Worm (Caenorhabditis elegans) whole organism, young adult: ENCODE results near the gene F08G2.4.
"Not testable (repeated sequence)": the region's sequence is repeated elsewhere in the genome, so short reads cannot be mapped to it uniquely, and the experiment has no call there.

Experiments
- B0261.1 ChIP-seq: sonication (generic microtip); optimal IDR thresholded peaks from 2 replicates; lab custom pipeline; 2016; ENCODE audit warnings: mild to moderate bottlenecking, missing genetic modification characterization, moderate library complexity, missing compliant biosample characterization
- B0336.3 ChIP-seq: fragments of 200-800 bp; sonication (Bioruptor generic); IDR thresholded peaks from 2 replicates; pipeline ENCODE4 v1.3.6; 2022; ENCODE audit warnings: missing genetic modification characterization, missing compliant biosample characterization
- F33H1.4 ChIP-seq: fragments of 200-800 bp; sonication (Bioruptor generic); IDR thresholded peaks from 2 replicates; pipeline ENCODE4 v1.3.6; 2022; ENCODE audit warnings: missing genetic modification reagents, missing genetic modification characterization, missing compliant biosample characterization
- F52B5.7 ChIP-seq: sonication (generic microtip); optimal IDR thresholded peaks from 2 replicates; lab custom pipeline; 2016; ENCODE audit warnings: mild to moderate bottlenecking, missing genetic modification characterization, missing compliant biosample characterization
- ama-1 ChIP-seq, 3 experiments: fragments of 150-350 bp in 1 of 3; sonication (generic microtip) in 2 of 3; optimal IDR thresholded peaks; 2 replicates each; lab custom pipeline; 2014 to 2018; ENCODE audit warnings: missing biosample characterization in 2 of 3, missing genetic modification characterization in 2 of 3, missing genetic modification reagents in 2 of 3
- aptf-2 ChIP-seq: fragments of 200-800 bp; sonication (Bioruptor generic); conservative IDR thresholded peaks from 2 replicates; pipeline ENCODE4 v1.3.6; 2022; ENCODE audit warnings: missing genetic modification reagents, missing genetic modification characterization, missing compliant biosample characterization
- aptf-3 ChIP-seq: fragments of 200-800 bp; sonication (Bioruptor generic); IDR thresholded peaks from 2 replicates; pipeline ENCODE4 v1.3.6; 2022; ENCODE audit warnings: missing genetic modification characterization, missing compliant biosample characterization
- athp-1 ChIP-seq: sonication (generic microtip); optimal IDR thresholded peaks from 2 replicates; lab custom pipeline; 2017; ENCODE audit warnings: mild to moderate bottlenecking, missing genetic modification characterization, missing compliant biosample characterization
- attf-5 ChIP-seq: fragments of 200-800 bp; sonication (Bioruptor generic); optimal IDR thresholded peaks from 2 replicates; lab custom pipeline; 2018; ENCODE audit warnings: mild to moderate bottlenecking, missing genetic modification characterization, missing compliant biosample characterization
- attf-6 ChIP-seq: fragments of 200-800 bp; sonication (Bioruptor generic); IDR thresholded peaks from 2 replicates; pipeline ENCODE4 v1.3.6; 2022; ENCODE audit warnings: missing genetic modification reagents, missing genetic modification characterization, missing compliant biosample characterization
- cebp-1 ChIP-seq, 2 experiments: fragments of 200-800 bp in 1 of 2; sonication (Bioruptor generic) in 1 of 2; sonication (generic microtip) in 1 of 2; IDR thresholded peaks in 1 of 2; optimal IDR thresholded peaks in 1 of 2; 2 replicates each; pipeline versions ENCODE4 v1.3.6 to Lab custom; 2017 to 2022; ENCODE audit warnings: missing compliant biosample characterization in 2 of 2, missing genetic modification characterization in 2 of 2, mild to moderate bottlenecking in 1 of 2, missing genetic modification reagents in 1 of 2, moderate library complexity in 1 of 2
- ceh-100 ChIP-seq: fragments of 200-800 bp; sonication (Bioruptor generic); IDR thresholded peaks from 2 replicates; pipeline ENCODE4 v1.3.6; 2022; ENCODE audit warnings: missing genetic modification reagents, missing genetic modification characterization, missing compliant biosample characterization
- ceh-91 ChIP-seq: fragments of 200-800 bp; sonication (Bioruptor generic); IDR thresholded peaks from 2 replicates; pipeline ENCODE4 v1.3.6; 2022; ENCODE audit warnings: missing genetic modification reagents, missing genetic modification characterization, missing compliant biosample characterization
- dox-1 ChIP-seq: fragments of 200-800 bp; sonication (Bioruptor generic); IDR thresholded peaks from 2 replicates; pipeline ENCODE4 v1.3.6; 2022; ENCODE audit warnings: missing genetic modification reagents, missing genetic modification characterization, missing compliant biosample characterization
- dpff-1 ChIP-seq: sonication (generic microtip); optimal IDR thresholded peaks from 2 replicates; lab custom pipeline; 2017; ENCODE audit warnings: mild to moderate bottlenecking, missing genetic modification characterization, missing compliant biosample characterization
- efl-1 ChIP-seq: fragments of 150-350 bp; optimal IDR thresholded peaks from 2 replicates; lab custom pipeline; 2014; ENCODE audit warnings: missing biosample characterization, missing genetic modification reagents, missing genetic modification characterization
- egl-44 ChIP-seq: fragments of 200-800 bp; sonication (Bioruptor generic); IDR thresholded peaks from 2 replicates; pipeline ENCODE4 v1.3.6; 2022; ENCODE audit warnings: missing genetic modification reagents, missing genetic modification characterization, missing compliant biosample characterization
- ekl-4 ChIP-seq: fragments of 200-800 bp; sonication (Bioruptor generic); IDR thresholded peaks from 2 replicates; pipeline ENCODE4 v1.3.6; 2022; ENCODE audit warnings: missing genetic modification reagents, missing genetic modification characterization, missing compliant biosample characterization
- him-1 ChIP-seq: sonication (generic microtip); optimal IDR thresholded peaks from 2 replicates; lab custom pipeline; 2016; ENCODE audit warnings: missing genotype, missing genetic modification reagents, missing genetic modification characterization, missing compliant biosample characterization
- hrde-1 ChIP-seq: sonication (generic microtip); optimal IDR thresholded peaks from 2 replicates; lab custom pipeline; 2016; ENCODE audit warnings: missing genetic modification characterization, mild to moderate bottlenecking, missing compliant biosample characterization, moderate library complexity, missing genotype, missing genetic modification reagents, borderline replicate concordance
- lin-26 ChIP-seq: fragments of 200-800 bp; sonication (Bioruptor generic); IDR thresholded peaks from 2 replicates; pipeline ENCODE4 v1.3.6; 2022; ENCODE audit warnings: missing genetic modification reagents, missing genetic modification characterization, missing compliant biosample characterization
- lin-54 ChIP-seq: fragments of 200-800 bp; sonication (Bioruptor generic); optimal IDR thresholded peaks from 2 replicates; lab custom pipeline; 2018; ENCODE audit warnings: mild to moderate bottlenecking, missing genetic modification characterization, missing compliant biosample characterization
- lsl-1 ChIP-seq: fragments of 200-800 bp; sonication (Bioruptor generic); optimal IDR thresholded peaks from 2 replicates; lab custom pipeline; 2018; ENCODE audit warnings: mild to moderate bottlenecking, missing genetic modification characterization, moderate library complexity, missing compliant biosample characterization
- madf-6 ChIP-seq: fragments of 200-800 bp; sonication (Bioruptor generic); IDR thresholded peaks from 2 replicates; pipeline ENCODE4 v1.3.6; 2022; ENCODE audit warnings: missing genetic modification reagents, missing genetic modification characterization, missing compliant biosample characterization
- mcd-1 ChIP-seq: fragments of 200-800 bp; sonication (Bioruptor generic); IDR thresholded peaks from 2 replicates; pipeline ENCODE4 v1.3.6; 2022; ENCODE audit warnings: missing genetic modification reagents, missing genetic modification characterization, missing compliant biosample characterization
- mxl-1 ChIP-seq: sonication (generic microtip); optimal IDR thresholded peaks from 2 replicates; lab custom pipeline; 2016; ENCODE audit warnings: missing genetic modification characterization, missing compliant biosample characterization
- nfya-2 ChIP-seq: fragments of 200-800 bp; sonication (Bioruptor generic); IDR thresholded peaks from 2 replicates; pipeline ENCODE4 v1.3.6; 2022; ENCODE audit warnings: missing genetic modification reagents, missing genetic modification characterization, missing compliant biosample characterization
- nfyb-1 ChIP-seq: fragments of 200-800 bp; sonication (Bioruptor generic); IDR thresholded peaks from 2 replicates; pipeline ENCODE4 v1.3.6; 2022; ENCODE audit warnings: missing genetic modification reagents, missing genetic modification characterization, missing compliant biosample characterization
- nhr-80 ChIP-seq: sonication (generic microtip); optimal IDR thresholded peaks from 2 replicates; lab custom pipeline; 2016; ENCODE audit warnings: missing genetic modification characterization, missing compliant biosample characterization
- pbrm-1 ChIP-seq: fragments of 200-800 bp; sonication (Bioruptor generic); IDR thresholded peaks from 2 replicates; pipeline ENCODE4 v1.3.6; 2022; ENCODE audit warnings: missing genetic modification reagents, missing genetic modification characterization, missing compliant biosample characterization
- rcor-1 ChIP-seq: fragments of 200-800 bp; sonication (Bioruptor generic); IDR thresholded peaks from 2 replicates; pipeline ENCODE4 v1.3.6; 2022; ENCODE audit warnings: missing genetic modification reagents, missing genetic modification characterization, missing compliant biosample characterization
- rpc-1 ChIP-seq, 2 experiments: fragments of 150-350 bp in 1 of 2; sonication (generic microtip) in 1 of 2; optimal IDR thresholded peaks; 2 replicates each; lab custom pipeline; 2014 to 2018; ENCODE audit warnings: missing biosample characterization in 1 of 2, missing genetic modification characterization in 1 of 2, missing genetic modification reagents in 1 of 2, missing genotype in 1 of 2
- snpc-3.4 ChIP-seq: sonication (generic microtip); optimal IDR thresholded peaks from 2 replicates; lab custom pipeline; 2017; ENCODE audit warnings: missing genetic modification characterization, mild to moderate bottlenecking, missing compliant biosample characterization, antibody characterized with exemption, moderate library complexity, missing genotype, missing genetic modification reagents
- snpc-4 ChIP-seq, 5 experiments: fragments of 150-350 bp in 1 of 5; sonication (generic microtip) in 4 of 5; optimal IDR thresholded peaks; 2 replicates each; lab custom pipeline; 2014 to 2018; ENCODE audit warnings: missing genetic modification characterization in 5 of 5, missing biosample characterization in 3 of 5, antibody characterized with exemption in 2 of 5, mild to moderate bottlenecking in 2 of 5, missing compliant biosample characterization in 2 of 5, missing genotype in 2 of 5, moderate library complexity in 2 of 5, missing genetic modification reagents in 1 of 5
- tbp1 ChIP-seq: fragments of 200-800 bp; sonication (Bioruptor generic); optimal IDR thresholded peaks from 2 replicates; lab custom pipeline; 2018; ENCODE audit warnings: mild to moderate bottlenecking, missing genetic modification characterization, missing compliant biosample characterization
- tlf-1 ChIP-seq: fragments of 200-800 bp; sonication (Bioruptor generic); optimal IDR thresholded peaks from 2 replicates; lab custom pipeline; 2018; ENCODE audit warnings: mild to moderate bottlenecking, missing genetic modification characterization, missing compliant biosample characterization
- unc-62 ChIP-seq: fragments of 150-350 bp; optimal IDR thresholded peaks from 2 replicates; lab custom pipeline; 2014; ENCODE audit warnings: missing biosample characterization, missing genetic modification reagents, missing genetic modification characterization
- xnd-1 ChIP-seq: sonication (generic microtip); optimal IDR thresholded peaks from 2 replicates; lab custom pipeline; 2016; ENCODE audit warnings: missing genotype, missing genetic modification reagents, missing genetic modification characterization, missing compliant biosample characterization
- zfh-2 ChIP-seq: fragments of 200-800 bp; sonication (Bioruptor generic); conservative IDR thresholded peaks from 2 replicates; pipeline ENCODE4 v1.3.6; 2022; ENCODE audit warnings: missing genetic modification reagents, missing genetic modification characterization, missing compliant biosample characterization
- ztf-18 ChIP-seq: sonication (generic microtip); optimal IDR thresholded peaks from 2 replicates; lab custom pipeline; 2016; ENCODE audit warnings: missing genotype, mild to moderate bottlenecking, missing genetic modification characterization, missing compliant biosample characterization
- ztf-25 ChIP-seq: fragments of 200-800 bp; sonication (Bioruptor generic); IDR thresholded peaks from 2 replicates; pipeline ENCODE4 v1.3.6; 2022; ENCODE audit warnings: missing genetic modification reagents, missing genetic modification characterization, missing compliant biosample characterization

Gene F08G2.4

DNA sequence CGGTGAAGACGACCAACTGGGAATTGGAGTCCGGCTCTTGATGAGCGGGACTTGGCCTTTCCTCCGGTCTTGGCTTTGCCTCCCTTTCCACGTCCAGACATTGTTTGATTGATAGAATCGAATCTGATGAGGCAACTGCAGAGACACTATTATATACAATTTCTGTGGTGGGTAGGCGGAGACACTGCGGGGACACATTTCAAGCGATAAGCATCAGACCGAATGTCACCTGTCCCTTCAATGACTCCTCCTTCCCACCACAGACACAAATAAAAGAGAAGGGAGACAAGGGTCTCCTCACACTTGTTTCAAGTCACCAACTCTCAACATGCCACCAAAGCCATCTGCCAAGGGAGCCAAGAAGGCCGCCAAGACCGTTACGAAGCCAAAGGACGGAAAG lies 12.4 kb upstream of the F08G2.4 start, which contains the start of gene his-16:
Gene his-16, minus strand, starts transcription at position 101 of the 400 bp plus-strand sequence.
- not testable (repeated sequence) for TF ChIP-seq mxl-1; B0261.1; ceh-91 (GFP tag; lab: Robert Waterston, UW)

- no peak for TF ChIP-seq rpc-1 (optimal IDR thresholded peaks at IDR 0.05; lab: Kevin White, UChicago)
- no peak for TF ChIP-seq rpc-1 (tag; optimal IDR thresholded peaks at IDR 0.05; lab: Kevin White, UChicago)
- no peak for TF ChIP-seq dpff-1
- no peak for TF ChIP-seq egl-44 (GFP tag; lab: Robert Waterston, UW)
Observed at ce11 chrII:13828597-13828996, 1.8 kb upstream of the F08G2.4 start, which contains the start of gene his-42. TSS of gene his-42 (minus strand) at chrII:13828697.

DNA sequence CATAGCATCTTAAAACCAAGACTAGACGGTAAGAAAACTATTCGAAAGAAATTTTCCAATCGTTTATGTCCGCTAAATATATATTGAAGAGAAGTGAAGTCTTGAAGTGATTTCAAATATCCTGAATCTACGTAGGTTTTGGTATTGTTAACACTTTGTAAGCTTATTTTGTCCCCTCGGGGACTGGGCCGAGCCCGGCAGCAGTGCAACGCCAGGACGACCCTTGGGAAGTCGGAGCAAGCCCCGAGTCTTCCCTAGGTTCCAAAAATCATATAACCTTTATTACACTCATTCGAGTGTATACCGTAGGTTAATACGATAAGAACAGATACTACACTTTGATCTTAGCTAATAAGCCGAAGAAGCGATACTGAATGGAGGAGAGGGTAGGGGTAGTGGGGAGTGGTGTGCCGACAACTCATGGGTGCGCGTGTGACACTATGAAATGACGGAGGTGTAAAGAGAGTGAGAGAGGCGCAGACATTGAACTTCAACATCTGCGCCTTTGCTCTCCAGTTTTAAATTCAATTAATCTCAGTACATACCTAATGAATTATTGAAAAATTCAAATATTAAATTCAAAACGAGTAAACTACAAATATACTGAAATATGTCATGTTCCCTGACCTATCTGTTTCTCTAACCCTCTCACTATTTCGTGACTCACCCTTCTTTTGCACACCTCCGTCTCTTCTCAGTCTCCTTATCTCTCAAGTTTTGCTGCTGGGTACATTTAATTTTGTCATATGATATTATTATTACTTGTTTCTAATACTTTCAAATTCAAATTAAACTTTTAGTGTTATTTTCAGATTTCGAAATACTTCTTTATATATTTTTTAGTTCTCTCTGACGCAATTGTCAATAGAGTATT lies 1.0 kb upstream of the F08G2.4 start:
- TF ChIP-seq tlf-1 (GFP tag; lab: Kevin White, UChicago) (peak; percentile 13), aptf-3 (0 out of 2 replicates have a peak, but pooled peaks have one; percentile 46), attf-5 (GFP tag; lab: Kevin White, UChicago) (peak; percentile 63), ekl-4 (GFP tag; lab: Robert Waterston, UW) (peak; percentile 55; the same call in 1 of the 2 replicates), unc-62 (GFP tag; lab: Kevin White, UChicago) (peak; percentile 21), ceh-100 (GFP tag; lab: Robert Waterston, UW) (peak; percentile 72), nfyb-1 (GFP tag; lab: Robert Waterston, UW) (0 out of 2 replicates have a peak, but pooled peaks have one; percentile 59), aptf-2 (GFP tag; lab: Robert Waterston, UW) (peak; percentile 90), athp-1 (tag; lab: Kevin White, UChicago) (peak; percentile 28), tbp1 (GFP tag; lab: Kevin White, UChicago) (peak; percentile 67), cebp-1 (GFP tag; IDR thresholded peaks at IDR 0.05; lab: Robert Waterston, UW) (peak; percentile 41; the same call in 1 of the 2 replicates), cebp-1 (tag; optimal IDR thresholded peaks at IDR 0.05; lab: Kevin White, UChicago) (peak; percentile 79), pbrm-1 (GFP tag; lab: Robert Waterston, UW) (peak; percentile 95), zfh-2 (GFP tag; lab: Robert Waterston, UW) (peak; percentile 69), rcor-1 (peak; percentile 89), dox-1 (GFP tag; lab: Robert Waterston, UW) (peak; percentile 88), F33H1.4 (GFP tag; lab: Robert Waterston, UW) (peak; percentile 59), lsl-1 (GFP tag; lab: Kevin White, UChicago) (peak; percentile 69), efl-1 (peak; percentile 47), him-1 (tag; lab: Kevin White, UChicago) (peak; percentile 48), nhr-80 (tag; lab: Kevin White, UChicago) (peak; percentile 46), madf-6 (peak; percentile 84), nfya-2 (GFP tag; lab: Robert Waterston, UW) (0 out of 2 replicates have a peak, but pooled peaks have one; percentile 40), hrde-1 (tag; lab: Kevin White, UChicago) (peak; percentile 47), snpc-4 (GFP tag; optimal IDR thresholded peaks at IDR 0.05; lab: Kevin White, UChicago) (peak; percentile 92), snpc-4 (tag; optimal IDR thresholded peaks at IDR 0.05; lab: Kevin White, UChicago) (peak; percentile 90 to 98 (median 95)), F52B5.7 (tag; lab: Kevin White, UChicago) (peak; percentile 63), lin-26 (GFP tag; lab: Robert Waterston, UW) (peak; percentile 88), attf-6 (GFP tag; lab: Robert Waterston, UW) (peak; percentile 95), mcd-1 (GFP tag; lab: Robert Waterston, UW) (peak; percentile 64; the same call in 1 of the 2 replicates), ztf-25 (GFP tag; lab: Robert Waterston, UW) (0 out of 2 replicates have a peak, but pooled peaks have one; percentile 3), ama-1 (optimal IDR thresholded peaks at IDR 0.05; lab: Kevin White, UChicago) (peak; percentile 25), snpc-3.4 (peak; percentile 84), lin-54 (GFP tag; lab: Kevin White, UChicago) (peak; percentile 29), ztf-18 (peak; percentile 35), B0336.3 (GFP tag; lab: Robert Waterston, UW) (peak; percentile 81), xnd-1 (tag; lab: Kevin White, UChicago) (peak; percentile 42)
- not testable (repeated sequence) for TF ChIP-seq ama-1 (GFP tag; optimal IDR thresholded peaks at IDR 0.05; lab: Kevin White, UChicago)
